Worm (Caenorhabditis elegans) whole organism, late embryonic: Measurements from ENCODE around the gene scl-8.

Source experiments
- K02D7.2 ChIP-seq: sonication (generic microtip); optimal IDR thresholded peaks from 2 replicates; lab custom pipeline; 2017; ENCODE audit warnings: mild to moderate bottlenecking, missing genetic modification characterization, missing compliant biosample characterization
- T23F11.4 ChIP-seq: fragments of 200-800 bp; sonication (Bioruptor generic); optimal IDR thresholded peaks from 2 replicates; lab custom pipeline; 2018; ENCODE audit warnings: mild to moderate bottlenecking, missing genetic modification characterization, missing compliant biosample characterization
- Y22D7AL.16 ChIP-seq: sonication (generic microtip); optimal IDR thresholded peaks from 2 replicates; lab custom pipeline; 2016; ENCODE audit warnings: missing genetic modification characterization, missing compliant biosample characterization
- ama-1 ChIP-seq: fragments of 150-350 bp; optimal IDR thresholded peaks from 2 replicates; lab custom pipeline; 2014
- ceh-14 ChIP-seq: sonication (generic microtip); optimal IDR thresholded peaks from 2 replicates; lab custom pipeline; 2016; ENCODE audit warnings: missing genotype, missing genetic modification characterization, missing compliant biosample characterization
- ceh-19 ChIP-seq: fragments of 200-800 bp; sonication (Bioruptor generic); optimal IDR thresholded peaks from 2 replicates; lab custom pipeline; 2018; ENCODE audit warnings: mild to moderate bottlenecking, missing genetic modification characterization, missing compliant biosample characterization
- ceh-2 ChIP-seq: sonication (generic microtip); optimal IDR thresholded peaks from 2 replicates; lab custom pipeline; 2016; ENCODE audit warnings: missing genotype, missing genetic modification characterization, missing compliant biosample characterization
- ceh-22 ChIP-seq: sonication (generic microtip); optimal IDR thresholded peaks from 2 replicates; lab custom pipeline; 2017; ENCODE audit warnings: missing biosample characterization, missing genetic modification characterization
- ceh-24 ChIP-seq: sonication (generic microtip); optimal IDR thresholded peaks from 2 replicates; lab custom pipeline; 2016; ENCODE audit warnings: mild to moderate bottlenecking, missing genetic modification characterization, missing compliant biosample characterization
- ceh-31 ChIP-seq: sonication (generic microtip); optimal IDR thresholded peaks from 2 replicates; lab custom pipeline; 2016; ENCODE audit warnings: missing genetic modification characterization, missing compliant biosample characterization
- ceh-34 ChIP-seq: sonication (generic microtip); optimal IDR thresholded peaks from 2 replicates; lab custom pipeline; 2016; ENCODE audit warnings: mild to moderate bottlenecking, missing genetic modification characterization, missing compliant biosample characterization
- ceh-48 ChIP-seq: sonication (generic microtip); optimal IDR thresholded peaks from 2 replicates; lab custom pipeline; 2016; ENCODE audit warnings: missing genetic modification characterization, inconsistent platforms, missing compliant biosample characterization
- ceh-9 ChIP-seq: sonication (generic microtip); optimal IDR thresholded peaks from 2 replicates; lab custom pipeline; 2016; ENCODE audit warnings: mild to moderate bottlenecking, missing genetic modification characterization, inconsistent platforms, missing compliant biosample characterization
- che-1 ChIP-seq: sonication (generic microtip); optimal IDR thresholded peaks from 2 replicates; lab custom pipeline; 2016; ENCODE audit warnings: mild to moderate bottlenecking, missing genetic modification characterization, missing compliant biosample characterization
- elt-2 ChIP-seq: sonication (generic microtip); optimal IDR thresholded peaks from 2 replicates; lab custom pipeline; 2016; ENCODE audit warnings: missing genetic modification reagents, missing genetic modification characterization, missing compliant biosample characterization
- elt-4 ChIP-seq: sonication (generic microtip); optimal IDR thresholded peaks from 2 replicates; lab custom pipeline; 2016; ENCODE audit warnings: missing genetic modification characterization, missing compliant biosample characterization
- eyg-1 ChIP-seq: sonication (generic microtip); optimal IDR thresholded peaks from 2 replicates; lab custom pipeline; 2016; ENCODE audit warnings: missing genotype, missing genetic modification characterization, missing compliant biosample characterization
- fkh-10 ChIP-seq: fragments of 150-350 bp; optimal IDR thresholded peaks from 2 replicates; lab custom pipeline; 2014; ENCODE audit warnings: missing biosample characterization, missing genetic modification reagents, missing genetic modification characterization
- gmeb-2 ChIP-seq: sonication (generic microtip); optimal IDR thresholded peaks from 2 replicates; lab custom pipeline; 2016; ENCODE audit warnings: missing genetic modification characterization, inconsistent platforms, missing compliant biosample characterization
- hlh-30 ChIP-seq: sonication (generic microtip); optimal IDR thresholded peaks from 2 replicates; lab custom pipeline; 2017; ENCODE audit warnings: antibody characterized with exemption, missing genetic modification characterization, missing compliant biosample characterization; ENCODE audit not compliant: insufficient read depth
- hlh-6 ChIP-seq: sonication (generic microtip); optimal IDR thresholded peaks from 2 replicates; lab custom pipeline; 2016; ENCODE audit warnings: missing genotype, missing genetic modification characterization, missing compliant biosample characterization
- lim-6 ChIP-seq: sonication (generic microtip); optimal IDR thresholded peaks from 2 replicates; lab custom pipeline; 2016; ENCODE audit warnings: missing genetic modification characterization, missing compliant biosample characterization
- madf-2 ChIP-seq: sonication (generic microtip); optimal IDR thresholded peaks from 2 replicates; lab custom pipeline; 2017; ENCODE audit warnings: missing genetic modification characterization, missing compliant biosample characterization
- mec-3 ChIP-seq: sonication (generic microtip); optimal IDR thresholded peaks from 2 replicates; lab custom pipeline; 2016; ENCODE audit warnings: borderline replicate concordance, missing genetic modification characterization, missing compliant biosample characterization
- nhr-11 ChIP-seq: fragments of 150-350 bp; optimal IDR thresholded peaks from 2 replicates; lab custom pipeline; 2014; ENCODE audit warnings: missing biosample characterization, missing genetic modification characterization
- npax-4 ChIP-seq: sonication (generic microtip); optimal IDR thresholded peaks from 2 replicates; lab custom pipeline; 2016; ENCODE audit warnings: missing genetic modification characterization, missing compliant biosample characterization
- pag-3 ChIP-seq: sonication (generic microtip); optimal IDR thresholded peaks from 2 replicates; lab custom pipeline; 2016; ENCODE audit warnings: missing compliant biosample characterization, missing genetic modification characterization, borderline replicate concordance
- pha-2 ChIP-seq: sonication (generic microtip); optimal IDR thresholded peaks from 2 replicates; lab custom pipeline; 2017; ENCODE audit warnings: mild to moderate bottlenecking, missing genetic modification characterization, missing compliant biosample characterization
- rnt-1 ChIP-seq: sonication (generic microtip); optimal IDR thresholded peaks from 2 replicates; lab custom pipeline; 2016; ENCODE audit warnings: missing genetic modification characterization, missing compliant biosample characterization
- ttx-3 ChIP-seq: sonication (generic microtip); optimal IDR thresholded peaks from 2 replicates; lab custom pipeline; 2016; ENCODE audit warnings: missing genetic modification reagents, missing genetic modification characterization, missing compliant biosample characterization
- unc-55 ChIP-seq: sonication (generic microtip); optimal IDR thresholded peaks from 2 replicates; lab custom pipeline; 2017; ENCODE audit warnings: missing biosample characterization, missing genetic modification reagents, missing genetic modification characterization
- unc-86 ChIP-seq: sonication (generic microtip); optimal IDR thresholded peaks from 2 replicates; lab custom pipeline; 2016; ENCODE audit warnings: missing genetic modification characterization, missing compliant biosample characterization
- zip-5 ChIP-seq: sonication (generic microtip); optimal IDR thresholded peaks from 2 replicates; lab custom pipeline; 2016; ENCODE audit warnings: missing genetic modification characterization, missing compliant biosample characterization

scl-8 gene

ce11 chrIV:13107359-13107758, 35.8 kb downstream of the scl-8 start, which contains the start of gene B0564.2:
TSS of gene B0564.2 (plus strand) at chrIV:13107659.
- no peak for TF ChIP-seq T23F11.4 (GFP tag; lab: Kevin White, UChicago)

- TF ChIP-seq ceh-34 (tag; lab: Kevin White, UChicago): no peak
- no peak for TF ChIP-seq fkh-10
- no peak for TF ChIP-seq hlh-6 (tag; lab: Kevin White, UChicago)
- no peak for TF ChIP-seq rnt-1 (tag; lab: Kevin White, UChicago)
- TF ChIP-seq ceh-22: no peak
- no peak for TF ChIP-seq gmeb-2 (tag; lab: Kevin White, UChicago)
- TF ChIP-seq ceh-14: no peak
- no peak for TF ChIP-seq ceh-48
- no peak for TF ChIP-seq mec-3 (tag; lab: Kevin White, UChicago)
These were observed 36.9 kb downstream of the scl-8 start for ce11 chrIV:13108430-13108829.

- TF ChIP-seq che-1: no peak
- no peak for TF ChIP-seq ceh-24
- no peak for TF ChIP-seq ceh-19 (GFP tag; lab: Kevin White, UChicago)
- TF ChIP-seq mec-3 (tag; lab: Kevin White, UChicago): no peak
- no peak for TF ChIP-seq rnt-1 (tag; lab: Kevin White, UChicago)
- no peak for TF ChIP-seq pag-3 (tag; lab: Kevin White, UChicago)
- no peak for TF ChIP-seq zip-5 (tag; lab: Kevin White, UChicago)
- no peak for TF ChIP-seq ttx-3 (tag; lab: Kevin White, UChicago)
- no peak for TF ChIP-seq lim-6 (tag; lab: Kevin White, UChicago)
- TF ChIP-seq nhr-11 (tag; lab: Kevin White, UChicago): no peak
- no peak for TF ChIP-seq npax-4 (tag; lab: Kevin White, UChicago)
- no peak for TF ChIP-seq Y22D7AL.16 (tag; lab: Kevin White, UChicago)
- TF ChIP-seq ceh-31 (tag; lab: Kevin White, UChicago): no peak
- no peak for TF ChIP-seq ama-1 (lab: Kevin White, UChicago)
- TF ChIP-seq, all 69 proteins: peak for 0
These were observed 38.2 kb downstream of the scl-8 start, which contains the start of gene best-1 for ce11 chrIV:13109751-13110150. TSS of gene best-1 (minus strand) at chrIV:13109779.

ce11 chrIV:13110876-13111275, 39.3 kb downstream of the scl-8 start:
- no peak for TF ChIP-seq unc-55
- no peak for TF ChIP-seq nhr-11 (tag; lab: Kevin White, UChicago)
- TF ChIP-seq che-1: no peak
- TF ChIP-seq madf-2: no peak
- no peak for TF ChIP-seq pag-3 (tag; lab: Kevin White, UChicago)
- TF ChIP-seq elt-2 (tag; lab: Kevin White, UChicago): no peak
- TF ChIP-seq ceh-9 (tag; lab: Kevin White, UChicago): no peak
- no peak for TF ChIP-seq pha-2 (tag; lab: Kevin White, UChicago)
- TF ChIP-seq elt-4 (tag; lab: Kevin White, UChicago): no peak
- no peak for TF ChIP-seq eyg-1 (tag; lab: Kevin White, UChicago)
- no peak for TF ChIP-seq ttx-3 (tag; lab: Kevin White, UChicago)
- no peak for TF ChIP-seq ceh-2
- no peak for TF ChIP-seq fkh-10
- TF ChIP-seq ceh-22: no peak
- TF ChIP-seq ceh-31 (tag; lab: Kevin White, UChicago): no peak
- no peak for TF ChIP-seq unc-86 (tag; lab: Kevin White, UChicago)

- TF ChIP-seq hlh-30 (tag; lab: Kevin White, UChicago) (no peak), K02D7.2 (tag; lab: Kevin White, UChicago) (no peak), ceh-19 (GFP tag; lab: Kevin White, UChicago) (no peak)
- TF ChIP-seq, all 69 proteins: peak for 0
These were observed 41.4 kb downstream of the scl-8 start, which contains the start of gene best-2 for ce11 chrIV:13112982-13113381. TSS of gene best-2 (minus strand) at chrIV:13113082.
